Fruit fly (Drosophila melanogaster): ENCODE measurements around the gene Rph.

Rph gene

dm6 chrX:10767350-10768005, 10.0 kb upstream of the Rph start (continued):
- TF ChIP-seq jigr1 (GFP tag; IDR thresholded peaks at IDR 0.05) (no peak), CG2202 (tag; optimal IDR thresholded peaks at IDR 0.05) (no peak), nmo (GFP tag; optimal IDR thresholded peaks at IDR 0.05) (peak; percentile 32), pb (GFP tag; optimal IDR thresholded peaks at IDR 0.05) (peak; percentile 60), CG1792 (GFP tag; optimal IDR thresholded peaks at IDR 0.05) (peak; percentile 28), chm (GFP tag; IDR thresholded peaks at IDR 0.05) (peak; percentile 79), Chrac-16 (GFP tag; optimal IDR thresholded peaks at IDR 0.05) (peak; percentile 58), dmrt99B (tag; optimal IDR thresholded peaks at IDR 0.05) (peak; percentile 56), tin (GFP tag; optimal IDR thresholded peaks at IDR 0.05) (peak; percentile 49), fd64A (GFP tag; optimal IDR thresholded peaks at IDR 0.05) (no peak), CG6791 (GFP tag; IDR thresholded peaks at IDR 0.05; ENCODE audit: partially characterized antibody) (no peak), CG14050 (GFP tag; IDR thresholded peaks at IDR 0.05) (peak; percentile 44; the same call in 1 of the 3 replicates), inv (GFP tag; IDR thresholded peaks at IDR 0.05; ENCODE audit: partially characterized antibody) (no peak), CHES-1-like (GFP tag; optimal IDR thresholded peaks at IDR 0.05) (peak; percentile 81), CG12071 (GFP tag; optimal IDR thresholded peaks at IDR 0.05) (peak; percentile 39), CG15601 (tag; optimal IDR thresholded peaks at IDR 0.05) (no peak), CG14965 (GFP tag; optimal IDR thresholded peaks at IDR 0.05; ENCODE audit: borderline replicate concordance) (no peak), pros (GFP tag; optimal IDR thresholded peaks at IDR 0.05) (no peak), CG11093 (GFP tag; IDR thresholded peaks at IDR 0.05) (no peak), CG12236 (GFP tag; optimal IDR thresholded peaks at IDR 0.05) (no peak), Adf1 (GFP tag; IDR thresholded peaks at IDR 0.05) (peak; percentile 47; the same call in 1 of the 2 replicates), Gsc (GFP tag; IDR thresholded peaks at IDR 0.05) (no peak), Mad (GFP tag; optimal IDR thresholded peaks at IDR 0.05) (no peak), CG4424 (GFP tag; optimal IDR thresholded peaks at IDR 0.05) (peak; percentile 1), Nf-YC (tag; optimal IDR thresholded peaks at IDR 0.05) (peak; percentile 46), schlank (tag; optimal IDR thresholded peaks at IDR 0.05) (peak; percentile 19), CG16779 (GFP tag; IDR thresholded peaks at IDR 0.05) (0 out of 2 replicates have a peak, but pooled peaks have one; percentile 40), CG1602 (GFP tag; optimal IDR thresholded peaks at IDR 0.05) (peak; percentile 3), CG9932 (GFP tag; IDR thresholded peaks at IDR 0.05) (peak; percentile 80), eve (GFP tag; optimal IDR thresholded peaks at IDR 0.05) (no peak), CG31388 (GFP tag; optimal IDR thresholded peaks at IDR 0.05) (no peak), Hmr (GFP tag; optimal IDR thresholded peaks at IDR 0.05) (peak; percentile 72), ci (GFP tag; IDR thresholded peaks at IDR 0.05) (peak; percentile 65; the same call in 2 of the 3 replicates), caup (GFP tag; optimal IDR thresholded peaks at IDR 0.05; ENCODE audit: severe bottlenecking) (peak; percentile 65), bbx (GFP tag; IDR thresholded peaks at IDR 0.05; ENCODE audit: partially characterized antibody) (no peak), CG13123 (GFP tag; optimal IDR thresholded peaks at IDR 0.05) (no peak), CG2116 (GFP tag; optimal IDR thresholded peaks at IDR 0.05) (no peak), Dad (GFP tag; optimal IDR thresholded peaks at IDR 0.05) (peak; percentile 33), CG13775 (GFP tag; optimal IDR thresholded peaks at IDR 0.05) (peak; percentile 44), Hsf (GFP tag; optimal IDR thresholded peaks at IDR 0.05) (peak; percentile 69), D19B (GFP tag; optimal IDR thresholded peaks at IDR 0.05) (peak; percentile 34), H15 (GFP tag; IDR thresholded peaks at IDR 0.05) (no peak), CG17186 (GFP tag; optimal IDR thresholded peaks at IDR 0.05) (no peak), fu2 (GFP tag; optimal IDR thresholded peaks at IDR 0.05) (peak; percentile 48), oc (tag; optimal IDR thresholded peaks at IDR 0.05) (no peak), gfzf (GFP tag; optimal IDR thresholded peaks at IDR 0.05) (no peak), CG10654 (GFP tag; optimal IDR thresholded peaks at IDR 0.05) (peak; percentile 49), CG11560 (tag; IDR thresholded peaks at IDR 0.05) (no peak), ems (GFP tag; optimal IDR thresholded peaks at IDR 0.05) (peak; percentile 58), chn (GFP tag; optimal IDR thresholded peaks at IDR 0.05) (peak; percentile 69)

Data from whole organism, embryonic.